Fruit fly (Drosophila melanogaster) whole organism, embryonic: Measurements from ENCODE around the gene CG13144.

ENCODE experiments used
- Bdp1 ChIP-seq: fragments of 200-800 bp; sonication (Bioruptor generic); optimal IDR thresholded peaks from 3 replicates; lab custom pipeline; 2016; ENCODE audit warnings: missing biosample characterization, missing genetic modification characterization
- CG10267 ChIP-seq: fragments of 200-800 bp; sonication (Bioruptor generic); optimal IDR thresholded peaks from 2 replicates; lab custom pipeline; 2018; ENCODE audit warnings: missing biosample characterization, mild to moderate bottlenecking, missing genetic modification characterization, moderate library complexity
- CG12659 ChIP-seq: fragments of 200-800 bp; sonication (Bioruptor generic); optimal IDR thresholded peaks from 3 replicates; lab custom pipeline; 2017; ENCODE audit warnings: mild to moderate bottlenecking, missing biosample characterization, missing genetic modification reagents, missing genetic modification characterization
- CG13287 ChIP-seq: fragments of 200-800 bp; sonication (Bioruptor generic); IDR thresholded peaks from 2 replicates; pipeline ENCODE4 v1.3.6; 2022; ENCODE audit warnings: missing biosample characterization, missing genetic modification characterization; ENCODE audit not compliant: partially characterized antibody
- CG14710 ChIP-seq: fragments of 200-800 bp; sonication (Bioruptor generic); optimal IDR thresholded peaks from 3 replicates; lab custom pipeline; 2019; ENCODE audit warnings: missing biosample characterization, mild to moderate bottlenecking, missing genetic modification characterization, moderate library complexity
- CG17359 ChIP-seq: fragments of 200-800 bp; sonication (Bioruptor generic); optimal IDR thresholded peaks from 3 replicates; lab custom pipeline; 2018; ENCODE audit warnings: missing biosample characterization, mild to moderate bottlenecking, missing genetic modification characterization, moderate library complexity
- CG17385 ChIP-seq: fragments of 200-800 bp; sonication (Bioruptor generic); optimal IDR thresholded peaks from 3 replicates; lab custom pipeline; 2018; ENCODE audit warnings: missing biosample characterization, mild to moderate bottlenecking, missing genetic modification characterization
- CG17912 ChIP-seq: fragments of 200-800 bp; sonication (Bioruptor generic); optimal IDR thresholded peaks from 2 replicates; lab custom pipeline; 2018; ENCODE audit warnings: missing biosample characterization, mild to moderate bottlenecking, missing genetic modification characterization
- CG18764 ChIP-seq: fragments of 200-800 bp; sonication (Bioruptor generic); optimal IDR thresholded peaks from 3 replicates; lab custom pipeline; 2016; ENCODE audit warnings: missing biosample characterization, missing genetic modification characterization
- CG2116 ChIP-seq: fragments of 200-800 bp; sonication (Bioruptor generic); optimal IDR thresholded peaks from 3 replicates; lab custom pipeline; 2018; ENCODE audit warnings: missing biosample characterization, mild to moderate bottlenecking, missing genetic modification characterization
- CG3847 ChIP-seq: fragments of 200-800 bp; sonication (Bioruptor generic); IDR thresholded peaks from 2 replicates; pipeline ENCODE4 v1.3.6; 2022; ENCODE audit warnings: missing biosample characterization, missing genetic modification characterization
- CG4424 ChIP-seq: fragments of 200-800 bp; sonication (Bioruptor generic); optimal IDR thresholded peaks from 3 replicates; lab custom pipeline; 2016; ENCODE audit warnings: missing biosample characterization, missing genetic modification characterization
- CG6254 ChIP-seq: fragments of 200-800 bp; sonication (Bioruptor generic); optimal IDR thresholded peaks from 3 replicates; lab custom pipeline; 2017; ENCODE audit warnings: mild to moderate bottlenecking, missing biosample characterization, missing genetic modification reagents, missing genetic modification characterization
- CG6791 ChIP-seq: fragments of 200-800 bp; sonication (Bioruptor generic); IDR thresholded peaks from 3 replicates; pipeline ENCODE4 v1.3.6; 2022; ENCODE audit warnings: missing biosample characterization, missing genetic modification characterization; ENCODE audit not compliant: partially characterized antibody
- CG7745 ChIP-seq: fragments of 200-800 bp; sonication (Bioruptor generic); optimal IDR thresholded peaks from 2 replicates; lab custom pipeline; 2018; ENCODE audit warnings: missing biosample characterization, mild to moderate bottlenecking, missing genetic modification characterization, moderate library complexity
- Dll ChIP-seq: fragments of 200-800 bp; sonication (Bioruptor generic); IDR thresholded peaks from 4 replicates; pipeline ENCODE4 v1.3.6; 2022; ENCODE audit warnings: missing biosample characterization, missing genetic modification characterization; ENCODE audit not compliant: partially characterized antibody
- Dp ChIP-seq: fragments of 200-800 bp; sonication (Bioruptor generic); optimal IDR thresholded peaks from 2 replicates; lab custom pipeline; 2018; ENCODE audit warnings: missing biosample characterization, mild to moderate bottlenecking, missing genetic modification characterization, moderate library complexity
- Dref ChIP-seq: fragments of 200-800 bp; sonication (Bioruptor generic); IDR thresholded peaks from 2 replicates; pipeline ENCODE4 v1.3.6; 2022; ENCODE audit warnings: missing biosample characterization, missing genetic modification characterization
- E2f2 ChIP-seq: fragments of 200-800 bp; sonication (Bioruptor generic); IDR thresholded peaks from 2 replicates; pipeline ENCODE4 v1.3.6; 2022; ENCODE audit warnings: missing biosample characterization, missing genetic modification characterization
- GATAe ChIP-seq: fragments of 200-800 bp; sonication (Bioruptor generic); conservative IDR thresholded peaks from 2 replicates; pipeline ENCODE4 v1.3.6; 2022; ENCODE audit warnings: missing biosample characterization, missing genetic modification characterization
- HmgD ChIP-seq: fragments of 200-800 bp; sonication (Bioruptor generic); optimal IDR thresholded peaks from 3 replicates; lab custom pipeline; 2016; ENCODE audit warnings: missing biosample characterization, missing genetic modification characterization
- HmgZ ChIP-seq: fragments of 200-800 bp; sonication (Bioruptor generic); optimal IDR thresholded peaks from 2 replicates; lab custom pipeline; 2018; ENCODE audit warnings: missing biosample characterization, mild to moderate bottlenecking, missing genetic modification characterization
- Hr3 ChIP-seq: fragments of 200-800 bp; sonication (Bioruptor generic); optimal IDR thresholded peaks from 3 replicates; lab custom pipeline; 2016; ENCODE audit warnings: missing biosample characterization, missing genetic modification characterization
- Jarid2 ChIP-seq: fragments of 200-800 bp; sonication (Bioruptor generic); optimal IDR thresholded peaks from 3 replicates; lab custom pipeline; 2017; ENCODE audit warnings: mild to moderate bottlenecking, missing biosample characterization, missing genetic modification reagents, missing genetic modification characterization
- Sry-δ ChIP-seq: fragments of 200-800 bp; sonication (Bioruptor generic); optimal IDR thresholded peaks from 2 replicates; lab custom pipeline; 2016; ENCODE audit warnings: missing biosample characterization, missing genetic modification characterization
- amos ChIP-seq: fragments of 200-800 bp; sonication (Bioruptor generic); IDR thresholded peaks from 2 replicates; pipeline ENCODE4 v1.3.6; 2022; ENCODE audit warnings: missing biosample characterization, missing genetic modification characterization; ENCODE audit not compliant: partially characterized antibody
- ato ChIP-seq: fragments of 200-800 bp; sonication (Bioruptor generic); IDR thresholded peaks from 2 replicates; pipeline ENCODE4 v1.3.6; 2022; ENCODE audit warnings: missing biosample characterization, missing genetic modification characterization; ENCODE audit not compliant: partially characterized antibody
- bigmax ChIP-seq: fragments of 200-800 bp; sonication (Bioruptor generic); optimal IDR thresholded peaks from 2 replicates; lab custom pipeline; 2018; ENCODE audit warnings: missing biosample characterization, mild to moderate bottlenecking, missing genetic modification characterization
- caup ChIP-seq: fragments of 200-800 bp; sonication (Bioruptor generic); optimal IDR thresholded peaks from 3 replicates; lab custom pipeline; 2017; ENCODE audit warnings: missing biosample characterization, mild to moderate bottlenecking, missing genetic modification characterization, moderate library complexity; ENCODE audit not compliant: severe bottlenecking
- kni ChIP-seq: fragments of 200-800 bp; sonication (Bioruptor generic); optimal IDR thresholded peaks from 3 replicates; lab custom pipeline; 2017; ENCODE audit warnings: mild to moderate bottlenecking, missing biosample characterization, missing genetic modification reagents, missing genetic modification characterization
- lbe ChIP-seq: fragments of 200-800 bp; sonication (Bioruptor generic); optimal IDR thresholded peaks from 2 replicates; lab custom pipeline; 2016; ENCODE audit warnings: missing biosample characterization, mild to moderate bottlenecking, missing genetic modification characterization
- lov ChIP-seq, 2 experiments: fragments of 200-800 bp in 1 of 2; fragments of >200 bp in 1 of 2; sonication (Bioruptor generic) in 1 of 2; IDR thresholded peaks in 1 of 2; optimal IDR thresholded peaks in 1 of 2; 2 replicates in 1 of 2; 3 replicates in 1 of 2; pipeline versions ENCODE4 v1.3.6 to Lab custom; 2017 to 2022; ENCODE audit warnings: missing biosample characterization in 1 of 2, missing genetic modification characterization in 1 of 2
- nerfin-2 ChIP-seq: fragments of 200-800 bp; sonication (Bioruptor generic); IDR thresholded peaks from 2 replicates; pipeline ENCODE4 v1.3.6; 2022; ENCODE audit warnings: missing biosample characterization, missing genetic modification characterization; ENCODE audit not compliant: partially characterized antibody
- nom ChIP-seq: fragments of 200-800 bp; sonication (Bioruptor generic); optimal IDR thresholded peaks from 2 replicates; lab custom pipeline; 2017; ENCODE audit warnings: missing biosample characterization, missing genetic modification characterization, mild to moderate bottlenecking, moderate library complexity, missing genetic modification reagents
- so ChIP-seq: fragments of 200-800 bp; sonication (Bioruptor generic); IDR thresholded peaks from 3 replicates; pipeline ENCODE4 v1.3.6; 2022; ENCODE audit warnings: missing biosample characterization, missing genetic modification characterization
- sug ChIP-seq: fragments of 200-800 bp; optimal IDR thresholded peaks from 2 replicates; lab custom pipeline; 2019; ENCODE audit warnings: missing biosample characterization, mild to moderate bottlenecking, missing genetic modification characterization, moderate library complexity
- tap ChIP-seq: fragments of 200-800 bp; optimal IDR thresholded peaks from 3 replicates; lab custom pipeline; 2019; ENCODE audit warnings: missing biosample characterization, mild to moderate bottlenecking, missing genetic modification characterization, moderate library complexity
- trem ChIP-seq: fragments of 200-800 bp; optimal IDR thresholded peaks from 3 replicates; lab custom pipeline; 2019; ENCODE audit warnings: missing biosample characterization, mild to moderate bottlenecking, missing genetic modification characterization, moderate library complexity
- vvl ChIP-seq: fragments of 200-800 bp; sonication (Bioruptor generic); IDR thresholded peaks from 2 replicates; pipeline ENCODE4 v1.3.6; 2022; ENCODE audit warnings: missing biosample characterization, missing genetic modification characterization

The CG13144 gene

DNA sequence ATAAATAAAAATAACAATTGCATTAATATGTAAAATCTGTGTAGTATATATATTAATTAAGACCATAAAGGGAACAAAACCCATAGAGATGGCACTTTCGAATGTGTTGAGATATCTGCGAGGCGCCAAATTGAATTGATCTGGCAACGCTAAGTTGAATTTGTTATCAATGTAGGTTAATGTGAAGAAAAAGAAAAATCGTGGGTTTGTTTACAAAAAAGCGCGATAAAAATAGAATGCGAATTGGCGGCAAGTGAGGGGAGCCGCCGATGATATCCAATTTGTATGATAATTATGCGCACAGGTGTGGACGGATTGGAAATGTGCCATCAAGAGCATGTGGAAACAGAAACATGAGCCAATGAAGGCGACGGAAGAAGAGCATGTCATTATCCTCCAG lies 11.4 kb downstream of the CG13144 start (continued):
- peak; percentile 30 for TF ChIP-seq CG14710 (tag; lab: Kevin White, UChicago)
- no peak for TF ChIP-seq tap (tag; lab: Kevin White, UChicago)
- TF ChIP-seq CG4424 = no peak
- peak; percentile 4 for TF ChIP-seq HmgD (GFP tag; lab: Kevin White, UChicago)
- peak; percentile 99 for TF ChIP-seq Dp (GFP tag; lab: Kevin White, UChicago)
- TF ChIP-seq lbe (GFP tag; lab: Kevin White, UChicago) = peak; percentile 49
- TF ChIP-seq Hr3 (GFP tag; lab: Kevin White, UChicago) = peak; percentile 82
- peak; percentile 91 for TF ChIP-seq bigmax (GFP tag; lab: Kevin White, UChicago)
- TF ChIP-seq CG13287 (GFP tag; lab: Robert Waterston, UW) = peak; percentile 74
- no peak for TF ChIP-seq CG18764
- TF ChIP-seq Bdp1 = no peak
- peak; percentile 39 for TF ChIP-seq CG2116 (GFP tag; lab: Kevin White, UChicago)
- 0 out of 2 replicates have a peak, but pooled peaks have one; percentile 14 for TF ChIP-seq ato (GFP tag; lab: Robert Waterston, UW)
- TF ChIP-seq nerfin-2 (GFP tag; lab: Robert Waterston, UW) = peak; percentile 11; the same call in 1 of the 2 replicates
- TF ChIP-seq so (GFP tag; lab: Robert Waterston, UW) = peak; percentile 67; the same call in 2 of the 3 replicates
- no peak for TF ChIP-seq CG7745 (tag; lab: Kevin White, UChicago)
- TF ChIP-seq CG10267 (tag; lab: Kevin White, UChicago) = peak; percentile 1
- peak; percentile 55 for TF ChIP-seq Dref (GFP tag; lab: Robert Waterston, UW)
- peak; percentile 41 for TF ChIP-seq CG17385 (GFP tag; lab: Kevin White, UChicago)
- peak; percentile 64; the same call in 3 of the 4 replicates for TF ChIP-seq Dll (GFP tag; lab: Robert Waterston, UW)
- TF ChIP-seq GATAe (GFP tag; lab: Robert Waterston, UW) = peak; percentile 66
- TF ChIP-seq lov (optimal IDR thresholded peaks at IDR 0.05; lab: Kevin White, UChicago) = no peak
- TF ChIP-seq lov (GFP tag; IDR thresholded peaks at IDR 0.05; lab: Robert Waterston, UW) = no peak
- no peak for TF ChIP-seq CG17912
- no peak for TF ChIP-seq vvl (GFP tag; lab: Robert Waterston, UW)
- TF ChIP-seq kni (GFP tag; lab: Kevin White, UChicago) = peak; percentile 44
- TF ChIP-seq Jarid2 (GFP tag; lab: Kevin White, UChicago) = no peak
- TF ChIP-seq caup (GFP tag; lab: Kevin White, UChicago) = no peak
- no peak for TF ChIP-seq CG6254
- peak; percentile 26 for TF ChIP-seq sug (tag; lab: Kevin White, UChicago)
- peak; percentile 42; the same call in 1 of the 3 replicates for TF ChIP-seq CG6791 (GFP tag; lab: Robert Waterston, UW)
- peak; percentile 26 for TF ChIP-seq HmgZ
- peak; percentile 97 for TF ChIP-seq E2f2 (GFP tag; lab: Robert Waterston, UW)
- TF ChIP-seq CG3847 (GFP tag; lab: Robert Waterston, UW) = 0 out of 2 replicates have a peak, but pooled peaks have one; percentile 17
- peak; percentile 2 for TF ChIP-seq nom
- peak; percentile 80 for TF ChIP-seq Sry-δ (GFP tag; lab: Kevin White, UChicago)
- TF ChIP-seq CG17359 (tag; lab: Kevin White, UChicago) = peak; percentile 19
- TF ChIP-seq CG12659 (GFP tag; lab: Kevin White, UChicago) = peak; percentile 14
- TF ChIP-seq trem = peak; percentile 63
- peak; percentile 49; the same call in 1 of the 2 replicates for TF ChIP-seq amos (GFP tag; lab: Robert Waterston, UW)
- TF ChIP-seq, all 482 proteins: peak for 49
